Worm (Caenorhabditis elegans): Measurements from ENCODE around the gene npr-7.

npr-7 gene

ce11 chrX:9330721-9331212 is 11.8 kb upstream of the npr-7 start, which contains the start of gene T20B5.2:
T20B5.2 (plus strand) TSS chrX:9331162.
- TF ChIP-seq med-1 (GFP tag; optimal IDR thresholded peaks at IDR 0.05; ENCODE audit: insufficient read depth): no peak
- TF ChIP-seq ztf-23 (GFP tag; IDR thresholded peaks at IDR 0.05): no peak
- no peak for TF ChIP-seq ref-1 (GFP tag; conservative IDR thresholded peaks at IDR 0.05)
- TF ChIP-seq T22C8.4 (GFP tag; IDR thresholded peaks at IDR 0.05): no peak
- TF ChIP-seq tab-1 (GFP tag; IDR thresholded peaks at IDR 0.05): no peak
- no peak for TF ChIP-seq ztf-29 (GFP tag; IDR thresholded peaks at IDR 0.05)
- TF ChIP-seq flt-1 (GFP tag; IDR thresholded peaks at IDR 0.05): no peak
- TF ChIP-seq klf-2 (GFP tag; conservative IDR thresholded peaks at IDR 0.05): no peak
- TF ChIP-seq cog-1 (tag; optimal IDR thresholded peaks at IDR 0.05): no peak

ce11 chrX:9324962-9325361 is 6.0 kb upstream of the npr-7 start:
- no peak for TF ChIP-seq ref-1 (GFP tag; conservative IDR thresholded peaks at IDR 0.05)
- no peak for TF ChIP-seq ztf-23 (GFP tag; IDR thresholded peaks at IDR 0.05)
- TF ChIP-seq tab-1 (GFP tag; IDR thresholded peaks at IDR 0.05): no peak
- no peak for TF ChIP-seq flt-1 (GFP tag; IDR thresholded peaks at IDR 0.05)
- TF ChIP-seq med-1 (GFP tag; optimal IDR thresholded peaks at IDR 0.05; ENCODE audit: insufficient read depth): no peak
- TF ChIP-seq T22C8.4 (GFP tag; IDR thresholded peaks at IDR 0.05): no peak
- no peak for TF ChIP-seq klf-2 (GFP tag; conservative IDR thresholded peaks at IDR 0.05)
- no peak for TF ChIP-seq cog-1 (tag; optimal IDR thresholded peaks at IDR 0.05)

ce11 chrX:9314397-9314796 is 4.6 kb downstream of the npr-7 start, which contains the start of gene ttr-38:
ttr-38 (minus strand) TSS chrX:9314497.
- TF ChIP-seq flt-1 (GFP tag; IDR thresholded peaks at IDR 0.05) (no peak), ref-1 (GFP tag; conservative IDR thresholded peaks at IDR 0.05) (no peak), med-1 (GFP tag; optimal IDR thresholded peaks at IDR 0.05; ENCODE audit: insufficient read depth) (no peak), cog-1 (tag; optimal IDR thresholded peaks at IDR 0.05) (no peak), tab-1 (GFP tag; IDR thresholded peaks at IDR 0.05) (no peak), ztf-23 (GFP tag; IDR thresholded peaks at IDR 0.05) (no peak)

ce11 chrX:9311225-9311624 is 7.8 kb downstream of the npr-7 start, which contains the start of gene H29C22.1:
H29C22.1 (minus strand) TSS chrX:9311325.
- TF ChIP-seq med-1 (GFP tag; optimal IDR thresholded peaks at IDR 0.05; ENCODE audit: insufficient read depth) (no peak), ztf-29 (GFP tag; IDR thresholded peaks at IDR 0.05) (no peak), ztf-23 (GFP tag; IDR thresholded peaks at IDR 0.05) (no peak), flt-1 (GFP tag; IDR thresholded peaks at IDR 0.05) (no peak), cog-1 (tag; optimal IDR thresholded peaks at IDR 0.05) (no peak), T22C8.4 (GFP tag; IDR thresholded peaks at IDR 0.05) (no peak), tab-1 (GFP tag; IDR thresholded peaks at IDR 0.05) (no peak), klf-2 (GFP tag; conservative IDR thresholded peaks at IDR 0.05) (no peak), ref-1 (GFP tag; conservative IDR thresholded peaks at IDR 0.05) (no peak)

- no peak for TF ChIP-seq med-1 (GFP tag; optimal IDR thresholded peaks at IDR 0.05; ENCODE audit: insufficient read depth)
- TF ChIP-seq cog-1 (tag; optimal IDR thresholded peaks at IDR 0.05): no peak
- no peak for TF ChIP-seq ztf-29 (GFP tag; IDR thresholded peaks at IDR 0.05)
- no peak for TF ChIP-seq ref-1 (GFP tag; conservative IDR thresholded peaks at IDR 0.05)
Observed at ce11 chrX:9303422-9303821, 15.6 kb downstream of the npr-7 start, which contains the start of gene tmc-2. tmc-2 (plus strand) TSS chrX:9303722.

ce11 chrX:9302763-9303162 is 16.2 kb downstream of the npr-7 start:
- TF ChIP-seq T22C8.4 (GFP tag; IDR thresholded peaks at IDR 0.05) (no peak), tab-1 (GFP tag; IDR thresholded peaks at IDR 0.05) (no peak), ref-1 (GFP tag; conservative IDR thresholded peaks at IDR 0.05) (no peak), flt-1 (GFP tag; IDR thresholded peaks at IDR 0.05) (no peak), med-1 (GFP tag; optimal IDR thresholded peaks at IDR 0.05; ENCODE audit: insufficient read depth) (no peak), klf-2 (GFP tag; conservative IDR thresholded peaks at IDR 0.05) (no peak), ztf-23 (GFP tag; IDR thresholded peaks at IDR 0.05) (no peak), cog-1 (tag; optimal IDR thresholded peaks at IDR 0.05) (no peak)

ce11 chrX:9300379-9300778 is 18.6 kb downstream of the npr-7 start:
- TF ChIP-seq ztf-29 (GFP tag; IDR thresholded peaks at IDR 0.05) (no peak), ztf-23 (GFP tag; IDR thresholded peaks at IDR 0.05) (no peak)

ce11 chrX:9298846-9299245 is 20.1 kb downstream of the npr-7 start, which contains the start of gene B0416.2:
B0416.2 (plus strand) TSS chrX:9299146.
- TF ChIP-seq ref-1 (GFP tag; conservative IDR thresholded peaks at IDR 0.05): no peak
- TF ChIP-seq T22C8.4 (GFP tag; IDR thresholded peaks at IDR 0.05): no peak
- no peak for TF ChIP-seq ztf-23 (GFP tag; IDR thresholded peaks at IDR 0.05)
- TF ChIP-seq med-1 (GFP tag; optimal IDR thresholded peaks at IDR 0.05; ENCODE audit: insufficient read depth): no peak
- TF ChIP-seq ztf-29 (GFP tag; IDR thresholded peaks at IDR 0.05): no peak
- TF ChIP-seq klf-2 (GFP tag; conservative IDR thresholded peaks at IDR 0.05): no peak
- no peak for TF ChIP-seq flt-1 (GFP tag; IDR thresholded peaks at IDR 0.05)
- TF ChIP-seq cog-1 (tag; optimal IDR thresholded peaks at IDR 0.05): no peak
- TF ChIP-seq tab-1 (GFP tag; IDR thresholded peaks at IDR 0.05): no peak

- TF ChIP-seq tab-1 (GFP tag; IDR thresholded peaks at IDR 0.05) (no peak), ref-1 (GFP tag; conservative IDR thresholded peaks at IDR 0.05) (no peak), med-1 (GFP tag; optimal IDR thresholded peaks at IDR 0.05; ENCODE audit: insufficient read depth) (no peak), ztf-29 (GFP tag; IDR thresholded peaks at IDR 0.05) (no peak), T22C8.4 (GFP tag; IDR thresholded peaks at IDR 0.05) (no peak), klf-2 (GFP tag; conservative IDR thresholded peaks at IDR 0.05) (no peak), cog-1 (tag; optimal IDR thresholded peaks at IDR 0.05) (no peak), flt-1 (GFP tag; IDR thresholded peaks at IDR 0.05) (no peak), ztf-23 (GFP tag; IDR thresholded peaks at IDR 0.05) (no peak)
Observed at ce11 chrX:9297834-9298233, 21.1 kb downstream of the npr-7 start, which contains the start of gene B0416.7. B0416.7 (minus strand) TSS chrX:9297934.

- TF ChIP-seq ztf-29 (GFP tag; IDR thresholded peaks at IDR 0.05) (no peak), tab-1 (GFP tag; IDR thresholded peaks at IDR 0.05) (peak; percentile 82; the same call in 1 of the 2 replicates), ztf-23 (GFP tag; IDR thresholded peaks at IDR 0.05) (peak; percentile 86), med-1 (GFP tag; optimal IDR thresholded peaks at IDR 0.05; ENCODE audit: insufficient read depth) (peak; percentile 87), T22C8.4 (GFP tag; IDR thresholded peaks at IDR 0.05) (no peak; the same call in 1 of the 2 replicates), ref-1 (GFP tag; conservative IDR thresholded peaks at IDR 0.05) (0 out of 2 replicates have a peak, but pooled peaks have one; percentile 36), cog-1 (tag; optimal IDR thresholded peaks at IDR 0.05) (peak; percentile 72), klf-2 (GFP tag; conservative IDR thresholded peaks at IDR 0.05) (peak; percentile 70; the same call in 1 of the 2 replicates), flt-1 (GFP tag; IDR thresholded peaks at IDR 0.05) (peak; percentile 87)
Observed at ce11 chrX:9296591-9296990, 22.4 kb downstream of the npr-7 start, which contains the start of gene gly-13. gly-13 (minus strand) TSS chrX:9296622.
